Worm (Caenorhabditis elegans) whole organism, late embryonic: Measurements from ENCODE around the gene sdz-38.

Experiments used
- dmd-4 ChIP-seq: sonication (generic microtip); optimal IDR thresholded peaks from 2 replicates; lab custom pipeline; 2016; ENCODE audit warnings: borderline replicate concordance, missing genetic modification characterization, missing compliant biosample characterization
- hlh-30 ChIP-seq: sonication (generic microtip); optimal IDR thresholded peaks from 2 replicates; lab custom pipeline; 2017; ENCODE audit warnings: antibody characterized with exemption, missing genetic modification characterization, missing compliant biosample characterization; ENCODE audit not compliant: insufficient read depth
- pag-3 ChIP-seq: sonication (generic microtip); optimal IDR thresholded peaks from 2 replicates; lab custom pipeline; 2016; ENCODE audit warnings: missing compliant biosample characterization, missing genetic modification characterization, borderline replicate concordance
- pqm-1 ChIP-seq: sonication (generic microtip); optimal IDR thresholded peaks from 2 replicates; lab custom pipeline; 2016; ENCODE audit warnings: missing genetic modification characterization, missing compliant biosample characterization

- no peak for TF ChIP-seq pag-3
- TF ChIP-seq dmd-4 (tag; lab: Kevin White, UChicago) = no peak
- TF ChIP-seq hlh-30 (tag; lab: Kevin White, UChicago) = no peak
- no peak for TF ChIP-seq pqm-1
Observed at ce11 chrII:10007917-10008316, 26.3 kb upstream of the sdz-38 start, which contains the start of gene ZK892.5.
